Fruit fly (Drosophila melanogaster) whole organism, pupa: ENCODE data around the gene ssp2.

ENCODE experiments used
- CG10348 ChIP-seq: fragments of 200-800 bp; sonication (Bioruptor generic); IDR thresholded peaks from 2 replicates; pipeline ENCODE4 v1.3.6; 2022; ENCODE audit warnings: missing biosample characterization, missing genetic modification characterization
- CG12605 ChIP-seq: fragments of 200-800 bp; sonication (Bioruptor generic); IDR thresholded peaks from 2 replicates; pipeline ENCODE4 v1.3.6; 2022; ENCODE audit warnings: missing biosample characterization, missing genetic modification characterization
- CG13204 ChIP-seq: fragments of 200-800 bp; sonication (Bioruptor generic); optimal IDR thresholded peaks from 2 replicates; lab custom pipeline; 2018; ENCODE audit warnings: missing biosample characterization, mild to moderate bottlenecking, missing genetic modification characterization, moderate library complexity
- CG14655 ChIP-seq: fragments of 200-800 bp; sonication (Bioruptor generic); optimal IDR thresholded peaks from 3 replicates; lab custom pipeline; 2017; ENCODE audit warnings: mild to moderate bottlenecking, missing biosample characterization, missing genetic modification reagents, missing genetic modification characterization
- CG15710 ChIP-seq: fragments of 200-800 bp; sonication (Bioruptor generic); optimal IDR thresholded peaks from 2 replicates; lab custom pipeline; 2018; ENCODE audit warnings: missing biosample characterization, mild to moderate bottlenecking, missing genetic modification characterization, moderate library complexity
- CG17806 ChIP-seq: fragments of 200-800 bp; sonication (Bioruptor generic); optimal IDR thresholded peaks from 2 replicates; lab custom pipeline; 2018; ENCODE audit warnings: missing biosample characterization, mild to moderate bottlenecking, missing genetic modification characterization, moderate library complexity
- CG32121 ChIP-seq: fragments of 200-800 bp; sonication (Bioruptor generic); IDR thresholded peaks from 2 replicates; pipeline ENCODE4 v1.3.6; 2022; ENCODE audit warnings: missing biosample characterization, missing genetic modification characterization
- CG34367 ChIP-seq: fragments of 200-800 bp; sonication (Bioruptor generic); optimal IDR thresholded peaks from 2 replicates; lab custom pipeline; 2018; ENCODE audit warnings: missing biosample characterization, mild to moderate bottlenecking, missing genetic modification characterization
- CG4496 ChIP-seq: fragments of 200-800 bp; sonication (Bioruptor generic); IDR thresholded peaks from 3 replicates; pipeline ENCODE4 v1.3.6; 2022; ENCODE audit warnings: missing biosample characterization, missing genetic modification characterization
- CG8159 ChIP-seq: fragments of 200-800 bp; sonication (Bioruptor generic); optimal IDR thresholded peaks from 3 replicates; lab custom pipeline; 2018; ENCODE audit warnings: missing biosample characterization, mild to moderate bottlenecking, missing genetic modification characterization, moderate library complexity
- CG8301 ChIP-seq: fragments of 200-800 bp; sonication (Bioruptor generic); optimal IDR thresholded peaks from 2 replicates; lab custom pipeline; 2018; ENCODE audit warnings: missing biosample characterization, mild to moderate bottlenecking, missing genetic modification characterization
- CG9948 ChIP-seq: fragments of 200-800 bp; sonication (Bioruptor generic); optimal IDR thresholded peaks from 2 replicates; lab custom pipeline; 2018; ENCODE audit warnings: missing biosample characterization, mild to moderate bottlenecking, missing genetic modification characterization, moderate library complexity
- D1 ChIP-seq: fragments of 200-800 bp; sonication (Bioruptor generic); optimal IDR thresholded peaks from 2 replicates; lab custom pipeline; 2018; ENCODE audit warnings: missing biosample characterization, mild to moderate bottlenecking, missing genetic modification characterization, moderate library complexity
- EcR ChIP-seq: fragments of 200-800 bp; sonication (Bioruptor generic); optimal IDR thresholded peaks from 3 replicates; lab custom pipeline; 2019; ENCODE audit warnings: missing biosample characterization, missing genetic modification characterization, mild to moderate bottlenecking, moderate library complexity, missing genetic modification reagents
- Ets98B ChIP-seq: fragments of 200-800 bp; sonication (Bioruptor generic); IDR thresholded peaks from 2 replicates; pipeline ENCODE4 v1.3.6; 2022; ENCODE audit warnings: missing biosample characterization, missing genetic modification characterization
- Pif1A ChIP-seq: fragments of 200-800 bp; sonication (Bioruptor generic); optimal IDR thresholded peaks from 3 replicates; lab custom pipeline; 2016; ENCODE audit warnings: missing biosample characterization, missing genetic modification characterization
- Pif1B ChIP-seq: fragments of 200-800 bp; sonication (Bioruptor generic); optimal IDR thresholded peaks from 3 replicates; lab custom pipeline; 2016; ENCODE audit warnings: missing biosample characterization, missing genetic modification characterization
- Snoo ChIP-seq: fragments of 200-800 bp; sonication (Bioruptor generic); optimal IDR thresholded peaks from 3 replicates; lab custom pipeline; 2017; ENCODE audit warnings: missing biosample characterization, mild to moderate bottlenecking, missing genetic modification characterization, inconsistent platforms
- fd96Ca ChIP-seq: fragments of 200-800 bp; sonication (Bioruptor generic); IDR thresholded peaks from 3 replicates; pipeline ENCODE4 v1.3.6; 2022; ENCODE audit warnings: missing biosample characterization, missing genetic modification characterization
- gl ChIP-seq: fragments of 200-800 bp; sonication (Bioruptor generic); optimal IDR thresholded peaks from 2 replicates; lab custom pipeline; 2018; ENCODE audit warnings: missing biosample characterization, mild to moderate bottlenecking, missing genetic modification characterization
- rn ChIP-seq: fragments of 200-800 bp; sonication (Bioruptor generic); IDR thresholded peaks from 2 replicates; pipeline ENCODE4 v1.3.6; 2022; ENCODE audit warnings: missing biosample characterization, missing genetic modification characterization

The ssp2 gene

dm6 chr3L:13928769-13929594 is 36.0 kb upstream of the ssp2 start, which contains the start of the genes CG8833 and DCTN1-p150:
TSS of gene CG8833 (minus strand) at chr3L:13929000.
TSS of gene DCTN1-p150 (plus strand) at chr3L:13929387.
- TF ChIP-seq CG15710 (tag; lab: Kevin White, UChicago) (peak; percentile 30), Snoo (peak; percentile 19), CG9948 (no peak)
- TF ChIP-seq, all 21 proteins: peak for 2

- TF ChIP-seq CG8301 (tag; lab: Kevin White, UChicago): no peak
- TF ChIP-seq CG12605 (GFP tag; lab: Robert Waterston, UW): 0 out of 2 replicates have a peak, but pooled peaks have one; percentile 33
Observed at dm6 chr3L:13934902-13935301, 30.1 kb upstream of the ssp2 start.

dm6 chr3L:13936771-13937170 is 28.2 kb upstream of the ssp2 start:
- TF ChIP-seq gl (tag; lab: Kevin White, UChicago) (peak; percentile 22), CG12605 (GFP tag; lab: Robert Waterston, UW) (peak; percentile 70; the same call in 1 of the 2 replicates), CG34367 (tag; lab: Kevin White, UChicago) (no peak), CG9948 (no peak), D1 (no peak), EcR (GFP tag; lab: Kevin White, UChicago) (no peak), Ets98B (GFP tag; lab: Robert Waterston, UW) (peak; percentile 46; the same call in 1 of the 2 replicates), CG13204 (GFP tag; lab: Kevin White, UChicago) (no peak), CG4496 (GFP tag; lab: Robert Waterston, UW) (peak; percentile 45; the same call in 1 of the 3 replicates), CG8159 (peak; percentile 20), Snoo (no peak), fd96Ca (peak; percentile 26; the same call in 1 of the 3 replicates), CG17806 (tag; lab: Kevin White, UChicago) (peak; percentile 6), CG32121 (GFP tag; lab: Robert Waterston, UW) (peak; percentile 33)

- TF ChIP-seq fd96Ca: peak; percentile 76; the same call in 2 of the 3 replicates
- no peak; the same call in 1 of the 2 replicates for TF ChIP-seq CG12605 (GFP tag; lab: Robert Waterston, UW)
- TF ChIP-seq CG15710 (tag; lab: Kevin White, UChicago): peak; percentile 94
- TF ChIP-seq gl (tag; lab: Kevin White, UChicago): peak; percentile 72
- peak; percentile 74 for TF ChIP-seq CG4496 (GFP tag; lab: Robert Waterston, UW)
- peak; percentile 48; the same call in 1 of the 2 replicates for TF ChIP-seq CG10348 (GFP tag; lab: Robert Waterston, UW)
- TF ChIP-seq CG34367 (tag; lab: Kevin White, UChicago): peak; percentile 89
- TF ChIP-seq Pif1A (GFP tag; lab: Kevin White, UChicago): peak; percentile 94
- TF ChIP-seq Pif1B (GFP tag; lab: Kevin White, UChicago): peak; percentile 93
- TF ChIP-seq CG13204 (GFP tag; lab: Kevin White, UChicago): peak; percentile 68
- TF ChIP-seq CG32121 (GFP tag; lab: Robert Waterston, UW): peak; percentile 76
- TF ChIP-seq EcR (GFP tag; lab: Kevin White, UChicago): no peak
- peak; percentile 93 for TF ChIP-seq CG9948
- peak; percentile 87 for TF ChIP-seq CG17806 (tag; lab: Kevin White, UChicago)
- TF ChIP-seq D1: peak; percentile 73
- TF ChIP-seq Snoo: peak; percentile 94
- peak; percentile 96 for TF ChIP-seq CG8301 (tag; lab: Kevin White, UChicago)
- peak; percentile 97 for TF ChIP-seq CG14655
- peak; percentile 76 for TF ChIP-seq Ets98B (GFP tag; lab: Robert Waterston, UW)
- TF ChIP-seq rn (GFP tag; lab: Robert Waterston, UW): 0 out of 2 replicates have a peak, but pooled peaks have one; percentile 53
- TF ChIP-seq CG8159: peak; percentile 96
Observed at dm6 chr3L:13938470-13939150, 26.4 kb upstream of the ssp2 start.

- no peak for TF ChIP-seq gl (tag; lab: Kevin White, UChicago)
- no peak for TF ChIP-seq CG12605 (GFP tag; lab: Robert Waterston, UW)
- no peak for TF ChIP-seq fd96Ca
- no peak for TF ChIP-seq CG8301 (tag; lab: Kevin White, UChicago)
- no peak for TF ChIP-seq CG34367 (tag; lab: Kevin White, UChicago)
- TF ChIP-seq D1: no peak
- no peak for TF ChIP-seq CG15710 (tag; lab: Kevin White, UChicago)
- TF ChIP-seq CG8159: no peak
- peak; percentile 44 for TF ChIP-seq EcR (GFP tag; lab: Kevin White, UChicago)
Observed at dm6 chr3L:13939151-13939499, 25.9 kb upstream of the ssp2 start, which contains the start of gene CG32137. TSS of gene CG32137 (plus strand) at chr3L:13939250.

- no peak for TF ChIP-seq CG32121 (GFP tag; lab: Robert Waterston, UW)
- TF ChIP-seq EcR (GFP tag; lab: Kevin White, UChicago): peak; percentile 13
Observed at dm6 chr3L:13946003-13946402, 19.0 kb upstream of the ssp2 start.
